Fruit fly (Drosophila melanogaster) whole organism, embryonic: ENCODE measurements around the gene Gr39a.

Source experiments
- Ada2b ChIP-seq: fragments of 200-800 bp; sonication (Bioruptor generic); IDR thresholded peaks from 2 replicates; pipeline ENCODE4 v1.3.6; 2022; ENCODE audit warnings: missing biosample characterization, missing genetic modification characterization
- Asciz ChIP-seq: fragments of 200-800 bp; sonication (Bioruptor generic); optimal IDR thresholded peaks from 2 replicates; lab custom pipeline; 2017; ENCODE audit warnings: missing biosample characterization, mild to moderate bottlenecking, missing genetic modification characterization, missing genetic modification reagents
- Bgb ChIP-seq: fragments of 200-800 bp; sonication (Bioruptor generic); IDR thresholded peaks from 2 replicates; pipeline ENCODE4 v1.3.6; 2022; ENCODE audit warnings: missing biosample characterization, missing genetic modification characterization; ENCODE audit not compliant: partially characterized antibody
- BtbVII ChIP-seq: fragments of 200-800 bp; sonication (Bioruptor generic); optimal IDR thresholded peaks from 3 replicates; lab custom pipeline; 2017; ENCODE audit warnings: missing biosample characterization, mild to moderate bottlenecking, missing genetic modification characterization
- C15 ChIP-seq: fragments of 200-800 bp; sonication (Bioruptor generic); IDR thresholded peaks from 3 replicates; pipeline ENCODE4 v1.3.6; 2022; ENCODE audit warnings: missing biosample characterization, missing genetic modification characterization
- CG10267 ChIP-seq: fragments of 200-800 bp; sonication (Bioruptor generic); optimal IDR thresholded peaks from 2 replicates; lab custom pipeline; 2018; ENCODE audit warnings: missing biosample characterization, mild to moderate bottlenecking, missing genetic modification characterization, moderate library complexity
- CG10654 ChIP-seq: fragments of 200-800 bp; sonication (Bioruptor generic); optimal IDR thresholded peaks from 2 replicates; lab custom pipeline; 2016; ENCODE audit warnings: missing biosample characterization, missing genetic modification characterization
- CG13775 ChIP-seq: fragments of 200-800 bp; sonication (Bioruptor generic); optimal IDR thresholded peaks from 3 replicates; lab custom pipeline; 2017; ENCODE audit warnings: missing biosample characterization, mild to moderate bottlenecking, missing genetic modification characterization
- CG2889 ChIP-seq: fragments of 200-800 bp; sonication (Bioruptor generic); IDR thresholded peaks from 3 replicates; pipeline ENCODE4 v1.3.6; 2022; ENCODE audit warnings: missing biosample characterization, missing genetic modification characterization
- CG31224 ChIP-seq: fragments of 200-800 bp; sonication (Bioruptor generic); IDR thresholded peaks from 2 replicates; pipeline ENCODE4 v1.3.6; 2022; ENCODE audit warnings: missing biosample characterization, missing genetic modification characterization
- CG6254 ChIP-seq: fragments of 200-800 bp; sonication (Bioruptor generic); optimal IDR thresholded peaks from 3 replicates; lab custom pipeline; 2017; ENCODE audit warnings: mild to moderate bottlenecking, missing biosample characterization, missing genetic modification reagents, missing genetic modification characterization
- CG6791 ChIP-seq: fragments of 200-800 bp; sonication (Bioruptor generic); IDR thresholded peaks from 3 replicates; pipeline ENCODE4 v1.3.6; 2022; ENCODE audit warnings: missing biosample characterization, missing genetic modification characterization; ENCODE audit not compliant: partially characterized antibody
- CG7357 ChIP-seq: fragments of 200-800 bp; sonication (Bioruptor generic); IDR thresholded peaks from 3 replicates; pipeline ENCODE4 v1.3.6; 2022; ENCODE audit warnings: missing biosample characterization, missing genetic modification characterization
- CG7745 ChIP-seq: fragments of 200-800 bp; sonication (Bioruptor generic); optimal IDR thresholded peaks from 2 replicates; lab custom pipeline; 2018; ENCODE audit warnings: missing biosample characterization, mild to moderate bottlenecking, missing genetic modification characterization, moderate library complexity
- CG9437 ChIP-seq: fragments of 200-800 bp; sonication (Bioruptor generic); optimal IDR thresholded peaks from 2 replicates; lab custom pipeline; 2018; ENCODE audit warnings: missing biosample characterization, mild to moderate bottlenecking, missing genetic modification characterization
- CG9932 ChIP-seq: fragments of 200-800 bp; sonication (Bioruptor generic); IDR thresholded peaks from 2 replicates; pipeline ENCODE4 v1.3.6; 2022; ENCODE audit warnings: missing biosample characterization, missing genetic modification characterization
- CoRest ChIP-seq: fragments of 200-800 bp; sonication (Bioruptor generic); optimal IDR thresholded peaks from 3 replicates; lab custom pipeline; 2018; ENCODE audit warnings: missing biosample characterization, mild to moderate bottlenecking, missing genetic modification characterization, moderate library complexity
- D19B ChIP-seq: fragments of 200-800 bp; sonication (Bioruptor generic); optimal IDR thresholded peaks from 2 replicates; lab custom pipeline; 2017; ENCODE audit warnings: missing biosample characterization, mild to moderate bottlenecking, missing genetic modification characterization
- Dfd ChIP-seq, 2 experiments: fragments of >200 bp; optimal IDR thresholded peaks; 2 replicates each; lab custom pipeline; 2017; ENCODE audit warnings: missing biosample characterization in 2 of 2, missing genetic modification characterization in 2 of 2
- Drgx ChIP-seq: fragments of 200-800 bp; sonication (Bioruptor generic); IDR thresholded peaks from 2 replicates; pipeline ENCODE4 v1.3.6; 2022; ENCODE audit warnings: missing biosample characterization, missing genetic modification characterization
- ERR ChIP-seq: fragments of 200-800 bp; sonication (Bioruptor generic); optimal IDR thresholded peaks from 2 replicates; lab custom pipeline; 2016; ENCODE audit warnings: missing biosample characterization, missing genetic modification characterization
- Eip74EF ChIP-seq, 2 experiments: fragments of 200-800 bp in 1 of 2; fragments of >200 bp in 1 of 2; sonication (Bioruptor generic) in 1 of 2; optimal IDR thresholded peaks; 2 replicates each; lab custom pipeline; 2017 to 2019; ENCODE audit warnings: missing biosample characterization in 2 of 2, missing genetic modification characterization in 2 of 2, mild to moderate bottlenecking in 1 of 2, moderate library complexity in 1 of 2
- Fer1 ChIP-seq: fragments of 200-800 bp; sonication (Bioruptor generic); optimal IDR thresholded peaks from 2 replicates; lab custom pipeline; 2017; ENCODE audit warnings: missing biosample characterization, mild to moderate bottlenecking, missing genetic modification characterization
- H15 ChIP-seq: fragments of 200-800 bp; sonication (Bioruptor generic); IDR thresholded peaks from 3 replicates; pipeline ENCODE4 v1.3.6; 2022; ENCODE audit warnings: missing biosample characterization, missing genetic modification characterization
- HLH54F ChIP-seq: fragments of 200-800 bp; sonication (Bioruptor generic); optimal IDR thresholded peaks from 3 replicates; lab custom pipeline; 2016; ENCODE audit warnings: missing biosample characterization, missing genetic modification characterization
- Mad ChIP-seq: fragments of 200-800 bp; sonication (Bioruptor generic); optimal IDR thresholded peaks from 2 replicates; lab custom pipeline; 2016; ENCODE audit warnings: missing biosample characterization, missing genetic modification characterization
- Mes4 ChIP-seq: fragments of 200-800 bp; sonication (Bioruptor generic); optimal IDR thresholded peaks from 2 replicates; lab custom pipeline; 2016; ENCODE audit warnings: missing biosample characterization, missing genetic modification characterization
- Rfx ChIP-seq: fragments of 200-800 bp; sonication (Bioruptor generic); IDR thresholded peaks from 2 replicates; pipeline ENCODE4 v1.3.6; 2022; ENCODE audit warnings: missing biosample characterization, missing genetic modification characterization
- Tbp ChIP-seq: fragments of >200 bp; optimal IDR thresholded peaks from 2 replicates; lab custom pipeline; 2018; ENCODE audit warnings: missing biosample characterization, missing genetic modification characterization
- Xbp1 ChIP-seq: fragments of 200-800 bp; sonication (Bioruptor generic); optimal IDR thresholded peaks from 3 replicates; lab custom pipeline; 2016; ENCODE audit warnings: missing biosample characterization, mild to moderate bottlenecking, missing genetic modification characterization
- ac ChIP-seq: fragments of 200-800 bp; sonication (Bioruptor generic); optimal IDR thresholded peaks from 3 replicates; lab custom pipeline; 2017; ENCODE audit warnings: missing biosample characterization, mild to moderate bottlenecking, missing genetic modification characterization
- amos ChIP-seq: fragments of 200-800 bp; sonication (Bioruptor generic); IDR thresholded peaks from 2 replicates; pipeline ENCODE4 v1.3.6; 2022; ENCODE audit warnings: missing biosample characterization, missing genetic modification characterization; ENCODE audit not compliant: partially characterized antibody
- cad ChIP-seq: fragments of >200 bp; optimal IDR thresholded peaks from 2 replicates; lab custom pipeline; 2017; ENCODE audit warnings: missing biosample characterization, missing genetic modification characterization
- dmrt11E ChIP-seq: fragments of 200-800 bp; sonication (Bioruptor generic); optimal IDR thresholded peaks from 3 replicates; lab custom pipeline; 2018; ENCODE audit warnings: missing biosample characterization, mild to moderate bottlenecking, missing genetic modification characterization, moderate library complexity
- gce ChIP-seq: fragments of 200-800 bp; sonication (Bioruptor generic); IDR thresholded peaks from 3 replicates; pipeline ENCODE4 v1.3.6; 2022; ENCODE audit warnings: missing biosample characterization, missing genetic modification characterization
- gcm ChIP-seq: fragments of 200-800 bp; sonication (Bioruptor generic); optimal IDR thresholded peaks from 2 replicates; lab custom pipeline; 2019; ENCODE audit warnings: missing biosample characterization, mild to moderate bottlenecking, missing genetic modification characterization, moderate library complexity
- gcm2 ChIP-seq: fragments of 200-800 bp; sonication (Bioruptor generic); optimal IDR thresholded peaks from 2 replicates; lab custom pipeline; 2016; ENCODE audit warnings: missing biosample characterization, missing genetic modification characterization
- inv ChIP-seq: fragments of 200-800 bp; sonication (Bioruptor generic); IDR thresholded peaks from 2 replicates; pipeline ENCODE4 v1.3.6; 2022; ENCODE audit warnings: missing biosample characterization, missing genetic modification characterization; ENCODE audit not compliant: partially characterized antibody
- nmo ChIP-seq: fragments of 200-800 bp; sonication (Bioruptor generic); optimal IDR thresholded peaks from 2 replicates; lab custom pipeline; 2018; ENCODE audit warnings: missing biosample characterization, mild to moderate bottlenecking, missing genetic modification characterization, moderate library complexity
- oc ChIP-seq: fragments of 200-800 bp; sonication (Bioruptor generic); optimal IDR thresholded peaks from 2 replicates; lab custom pipeline; 2018; ENCODE audit warnings: missing biosample characterization, mild to moderate bottlenecking, missing genetic modification characterization, moderate library complexity
- onecut ChIP-seq: fragments of 200-800 bp; sonication (Bioruptor generic); IDR thresholded peaks from 2 replicates; pipeline ENCODE4 v1.3.6; 2022; ENCODE audit warnings: missing biosample characterization, missing genetic modification characterization
- pfk ChIP-seq: fragments of 200-800 bp; sonication (Bioruptor generic); optimal IDR thresholded peaks from 2 replicates; lab custom pipeline; 2018; ENCODE audit warnings: missing biosample characterization, mild to moderate bottlenecking, missing genetic modification characterization, moderate library complexity
- pnt ChIP-seq: fragments of 200-800 bp; sonication (Bioruptor generic); optimal IDR thresholded peaks from 3 replicates; lab custom pipeline; 2016; ENCODE audit warnings: missing biosample characterization, missing genetic modification characterization
- prd ChIP-seq, 3 experiments: fragments of >200 bp in 2 of 3; fragments of 200-800 bp in 1 of 3; sonication (Bioruptor generic) in 1 of 3; optimal IDR thresholded peaks in 2 of 3; IDR thresholded peaks in 1 of 3; 2 replicates in 2 of 3; 3 replicates in 1 of 3; pipeline versions ENCODE4 v1.3.6 to Lab custom; 2017 to 2022; ENCODE audit warnings: missing biosample characterization in 1 of 3, missing genetic modification characterization in 1 of 3
- scrt ChIP-seq: fragments of 200-800 bp; sonication (Bioruptor generic); optimal IDR thresholded peaks from 2 replicates; lab custom pipeline; 2018; ENCODE audit warnings: missing biosample characterization, mild to moderate bottlenecking, missing genetic modification characterization, moderate library complexity
- seq ChIP-seq: fragments of 200-800 bp; sonication (Bioruptor generic); IDR thresholded peaks from 2 replicates; pipeline ENCODE4 v1.3.6; 2022; ENCODE audit warnings: missing biosample characterization, missing genetic modification characterization
- sqz ChIP-seq: fragments of 200-800 bp; sonication (Bioruptor generic); optimal IDR thresholded peaks from 3 replicates; lab custom pipeline; 2018; ENCODE audit warnings: missing biosample characterization, mild to moderate bottlenecking, missing genetic modification characterization
- ssp ChIP-seq: fragments of 200-800 bp; sonication (Bioruptor generic); IDR thresholded peaks from 2 replicates; pipeline ENCODE4 v1.3.6; 2022; ENCODE audit warnings: missing biosample characterization, missing genetic modification characterization
- tll ChIP-seq, 2 experiments: fragments of 200-800 bp in 1 of 2; fragments of >200 bp in 1 of 2; sonication (Bioruptor generic) in 1 of 2; optimal IDR thresholded peaks; 2 replicates each; lab custom pipeline; 2017 to 2019; ENCODE audit warnings: missing biosample characterization in 2 of 2, missing genetic modification characterization in 2 of 2, mild to moderate bottlenecking in 1 of 2, moderate library complexity in 1 of 2
- tna ChIP-seq: fragments of 200-800 bp; sonication (Bioruptor generic); IDR thresholded peaks from 2 replicates; pipeline ENCODE4 v1.3.6; 2022; ENCODE audit warnings: missing biosample characterization, missing genetic modification characterization; ENCODE audit not compliant: partially characterized antibody
- ttk ChIP-seq: fragments of 200-800 bp; sonication (Bioruptor generic); IDR thresholded peaks from 2 replicates; pipeline ENCODE4 v2.1.2; 2022; ENCODE audit warnings: missing biosample characterization, missing genetic modification characterization

Gr39a gene

DNA sequence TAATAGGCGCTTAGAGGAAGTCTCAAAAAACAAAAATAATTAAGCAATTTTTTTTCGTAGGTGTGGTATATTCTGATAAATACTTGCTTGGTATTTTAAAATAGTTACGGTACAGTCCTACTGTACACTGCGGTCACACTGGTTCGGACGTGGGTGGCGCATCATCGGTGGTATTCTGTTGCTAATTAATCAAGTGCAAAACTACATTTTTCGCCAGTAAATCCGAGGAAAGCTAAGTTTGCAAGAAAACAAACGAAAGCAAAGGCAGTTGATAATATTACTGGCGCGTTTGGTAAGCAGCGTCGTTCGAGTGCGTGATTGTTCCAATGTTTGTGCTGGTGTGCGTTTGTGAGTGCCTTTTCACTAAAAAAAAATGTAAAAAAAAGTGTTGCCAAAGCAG is 27.7 kb upstream of the Gr39a start, which contains the start of gene CG8671 (continued):
- TF ChIP-seq CG9437 (GFP tag; lab: Kevin White, UChicago) (no peak), CG10654 (no peak), Dfd (GFP tag; optimal IDR thresholded peaks at IDR 0.05; lab: Kevin White, UChicago) (no peak), amos (GFP tag; lab: Robert Waterston, UW) (no peak), CG13775 (no peak), CG2889 (GFP tag; lab: Robert Waterston, UW) (no peak), seq (GFP tag; lab: Robert Waterston, UW) (no peak), gce (GFP tag; lab: Robert Waterston, UW) (no peak), cad (GFP tag; lab: Kevin White, UChicago) (no peak), D19B (GFP tag; lab: Kevin White, UChicago) (no peak), Mes4 (GFP tag; lab: Kevin White, UChicago) (no peak), nmo (GFP tag; lab: Kevin White, UChicago) (peak; percentile 28), gcm (peak; percentile 19), Rfx (no peak; the same call in 1 of the 2 replicates), oc (tag; lab: Kevin White, UChicago) (no peak), Ada2b (GFP tag; lab: Robert Waterston, UW) (no peak), ttk (no peak), ERR (no peak), Fer1 (peak; percentile 1), Xbp1 (GFP tag; lab: Kevin White, UChicago) (no peak), HLH54F (GFP tag; lab: Kevin White, UChicago) (no peak), Tbp (GFP tag; lab: Kevin White, UChicago) (no peak), dmrt11E (tag; lab: Kevin White, UChicago) (no peak), tna (no peak), gcm2 (GFP tag; lab: Kevin White, UChicago) (no peak), CG10267 (peak; percentile 36), CG31224 (GFP tag; lab: Robert Waterston, UW) (no peak), H15 (GFP tag; lab: Robert Waterston, UW) (no peak), CG6791 (GFP tag; lab: Robert Waterston, UW) (no peak), C15 (GFP tag; lab: Robert Waterston, UW) (no peak), Asciz (no peak), CG7745 (tag; lab: Kevin White, UChicago) (no peak), CG7357 (GFP tag; lab: Robert Waterston, UW) (no peak), ssp (GFP tag; lab: Robert Waterston, UW) (peak; percentile 19; the same call in 1 of the 2 replicates), Bgb (peak; percentile 35; the same call in 1 of the 2 replicates), pnt (no peak), BtbVII (GFP tag; lab: Kevin White, UChicago) (no peak), onecut (no peak), inv (no peak), prd (optimal IDR thresholded peaks at IDR 0.05; lab: Kevin White, UChicago) (no peak), prd (GFP tag; IDR thresholded peaks at IDR 0.05; lab: Robert Waterston, UW) (no peak), scrt (no peak), Mad (no peak), tll (GFP tag; optimal IDR thresholded peaks at IDR 0.05; lab: Kevin White, UChicago) (no peak), Eip74EF (GFP tag; optimal IDR thresholded peaks at IDR 0.05; lab: Kevin White, UChicago) (no peak), sqz (GFP tag; lab: Kevin White, UChicago) (peak; percentile 85), Drgx (GFP tag; lab: Robert Waterston, UW) (no peak), CG9932 (GFP tag; lab: Robert Waterston, UW) (no peak), CG6254 (GFP tag; lab: Kevin White, UChicago) (no peak), ac (GFP tag; lab: Kevin White, UChicago) (no peak), pfk (GFP tag; lab: Kevin White, UChicago) (no peak), CoRest (tag; lab: Kevin White, UChicago) (no peak)
